Worm (Caenorhabditis elegans): ENCODE data around the gene C25E10.17.

C25E10.17 gene

DNA sequence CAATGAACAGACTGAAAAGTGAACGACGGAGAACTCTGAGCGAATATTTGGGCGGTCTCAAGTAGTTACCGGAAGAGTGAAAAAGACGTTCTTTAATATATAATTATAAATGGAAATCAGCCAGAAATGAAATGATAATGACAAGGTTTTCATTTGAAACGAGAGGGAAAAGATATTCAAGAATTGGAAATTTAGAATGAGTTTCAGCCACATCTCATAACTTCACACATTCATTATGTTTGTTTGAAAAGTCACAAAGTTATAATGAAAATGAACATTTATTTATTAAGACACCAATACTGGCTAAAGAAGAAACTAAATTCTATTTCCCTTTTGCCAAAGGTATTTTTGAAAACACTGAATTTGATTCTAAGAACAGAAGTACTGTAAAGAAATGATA, 3.7 kb upstream of the C25E10.17 start, which contains the start of gene C25E10.7:
Gene C25E10.7, minus strand, starts transcription at position 101 of the 400 bp plus-strand sequence.
- TF ChIP-seq daf-12 (tag; optimal IDR thresholded peaks at IDR 0.05) = no peak
- no peak for TF ChIP-seq nhr-102 (tag; optimal IDR thresholded peaks at IDR 0.05)

DNA sequence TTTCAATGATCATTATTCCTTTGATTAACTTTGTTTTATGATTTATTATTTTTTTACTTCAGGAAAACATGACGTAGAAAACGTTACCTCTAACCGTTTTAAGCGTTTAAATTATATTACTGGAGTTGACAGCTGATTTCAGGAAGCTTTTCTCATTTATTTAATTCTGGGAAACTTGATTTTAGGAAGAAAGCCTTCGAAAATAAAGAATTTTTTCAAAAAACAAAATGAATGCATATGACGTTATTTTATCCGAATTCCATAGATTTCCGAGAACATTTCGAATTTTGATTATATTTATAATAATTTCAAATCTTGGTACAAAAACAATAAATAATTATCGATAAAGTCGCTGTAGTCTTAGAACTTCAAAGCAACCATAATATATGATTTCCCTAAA, 1.9 kb upstream of the C25E10.17 start:
- TF ChIP-seq tra-1 (GFP tag; IDR thresholded peaks at IDR 0.05) = no peak
- TF ChIP-seq cey-2 (tag; optimal IDR thresholded peaks at IDR 0.05; ENCODE audit: borderline replicate concordance, insufficient read depth) = no peak
- TF ChIP-seq nhr-11 (tag; optimal IDR thresholded peaks at IDR 0.05) = no peak
- no peak for TF ChIP-seq aha-1 (tag)
- no peak for TF ChIP-seq madf-5 (GFP tag; IDR thresholded peaks at IDR 0.05)
- no peak for TF ChIP-seq set-16 (GFP tag; IDR thresholded peaks at IDR 0.05)
- no peak for TF ChIP-seq madf-9 (GFP tag; conservative IDR thresholded peaks at IDR 0.05)
- TF ChIP-seq mes-2 (tag; optimal IDR thresholded peaks at IDR 0.05; ENCODE audit: poor library complexity, severe bottlenecking) = no peak
- TF ChIP-seq mxl-3 (GFP tag; optimal IDR thresholded peaks at IDR 0.05) = no peak
- no peak for TF ChIP-seq ceh-82 (tag; optimal IDR thresholded peaks at IDR 0.05)
- no peak for TF ChIP-seq php-3 (GFP tag; IDR thresholded peaks at IDR 0.05)
- TF ChIP-seq ceh-20 (GFP tag; IDR thresholded peaks at IDR 0.05) = no peak
- TF ChIP-seq nhr-77 (tag; optimal IDR thresholded peaks at IDR 0.05) = no peak
- TF ChIP-seq ztf-7 (tag; optimal IDR thresholded peaks at IDR 0.05) = no peak
- no peak for TF ChIP-seq lir-3 (tag; optimal IDR thresholded peaks at IDR 0.05)
- no peak for TF ChIP-seq F37D6.2 (tag; optimal IDR thresholded peaks at IDR 0.05)

DNA sequence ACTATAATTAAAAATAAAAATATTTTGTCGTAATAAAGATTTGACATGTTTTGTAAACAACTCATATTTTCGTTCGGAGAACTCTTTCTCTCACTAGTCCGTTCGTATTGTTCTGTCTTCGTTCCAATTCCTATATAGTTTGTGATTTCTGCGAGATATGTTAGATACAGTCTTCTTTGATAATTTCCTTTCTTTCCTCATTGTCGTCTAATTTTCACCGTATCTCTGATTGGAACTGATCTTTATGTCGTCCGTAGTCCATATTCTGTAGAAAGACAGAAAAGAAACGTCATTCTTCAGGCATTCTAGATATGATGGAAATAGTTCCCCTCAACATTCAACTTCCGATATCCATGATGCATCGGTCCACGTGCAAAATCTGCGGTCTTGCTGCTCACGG, 2.5 kb downstream of the C25E10.17 start, which contains the start of gene nhr-30:
Gene nhr-30, plus strand, starts transcription at position 301 of the 400 bp plus-strand sequence.
- TF ChIP-seq lsy-2 (tag; optimal IDR thresholded peaks at IDR 0.05) = no peak
- TF ChIP-seq unc-62 (GFP tag; optimal IDR thresholded peaks at IDR 0.05 in 1 of 2) = peak in 1 of 2 experiments; percentile 1
- TF ChIP-seq unc-62 (tag; optimal IDR thresholded peaks at IDR 0.05) = no peak
- TF ChIP-seq ceh-32 (tag; optimal IDR thresholded peaks at IDR 0.05; ENCODE audit: poor library complexity) = no peak
- no peak for TF ChIP-seq duxl-1 (tag; optimal IDR thresholded peaks at IDR 0.05; ENCODE audit: poor library complexity)
- no peak for TF ChIP-seq ama-1 (optimal IDR thresholded peaks at IDR 0.05)

DNA sequence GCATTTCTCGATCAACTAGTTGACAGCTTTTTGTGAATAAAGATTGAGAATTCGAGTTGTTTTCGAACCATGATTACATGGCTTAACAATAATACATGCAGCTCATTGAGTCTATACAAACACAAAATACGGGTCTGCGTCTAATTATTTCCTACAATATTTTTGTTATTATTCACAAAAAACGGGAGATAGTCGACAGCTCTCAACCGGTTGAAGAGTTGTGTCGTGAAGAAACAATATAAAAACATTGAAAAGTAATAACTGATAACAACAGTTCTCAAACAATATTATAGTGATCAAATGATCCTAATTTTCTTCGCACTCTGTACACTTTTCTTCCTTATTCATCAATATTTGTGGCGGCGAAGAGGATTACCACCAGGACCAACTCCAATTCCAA, 6.4 kb downstream of the C25E10.17 start, which contains the start of gene cyp-33B1:
Gene cyp-33B1, plus strand, starts transcription at position 301 of the 400 bp plus-strand sequence.
- TF ChIP-seq saeg-2 (GFP tag; IDR thresholded peaks at IDR 0.05) (no peak), fkh-10 (GFP tag; optimal IDR thresholded peaks at IDR 0.05) (no peak), aly-2 (tag; optimal IDR thresholded peaks at IDR 0.05) (no peak)

DNA sequence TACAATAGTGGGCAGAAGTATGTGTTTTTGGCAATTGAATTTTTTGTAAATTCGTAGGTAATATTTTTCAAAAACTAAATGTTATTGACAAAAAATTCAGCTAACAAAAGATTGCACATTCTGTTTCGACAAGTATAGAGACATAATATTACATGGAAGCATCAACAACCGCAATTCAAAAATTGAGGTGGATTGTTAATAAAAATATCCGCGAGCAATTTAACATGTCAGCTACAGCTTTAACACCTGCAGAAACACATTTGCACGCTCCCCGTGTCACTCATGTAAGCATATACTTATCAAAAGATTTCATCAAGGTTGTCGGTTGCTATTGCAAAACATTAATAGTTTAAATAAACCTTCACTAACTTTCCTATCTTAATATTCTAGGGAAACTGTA, 11.7 kb downstream of the C25E10.17 start, which contains the start of gene srsx-34:
Gene srsx-34, plus strand, starts transcription at position 301 of the 400 bp plus-strand sequence.
- TF ChIP-seq aha-1 (tag) (peak; percentile 31), tag-97 (GFP tag; IDR thresholded peaks at IDR 0.05) (no peak), F10B5.3 (tag; optimal IDR thresholded peaks at IDR 0.05) (no peak), unc-130 (GFP tag; optimal IDR thresholded peaks at IDR 0.05) (no peak), nhr-42 (GFP tag; IDR thresholded peaks at IDR 0.05) (no peak), nhr-25 (tag; optimal IDR thresholded peaks at IDR 0.05; ENCODE audit: borderline replicate concordance, insufficient read depth) (no peak), tra-1 (GFP tag; IDR thresholded peaks at IDR 0.05) (no peak)

DNA sequence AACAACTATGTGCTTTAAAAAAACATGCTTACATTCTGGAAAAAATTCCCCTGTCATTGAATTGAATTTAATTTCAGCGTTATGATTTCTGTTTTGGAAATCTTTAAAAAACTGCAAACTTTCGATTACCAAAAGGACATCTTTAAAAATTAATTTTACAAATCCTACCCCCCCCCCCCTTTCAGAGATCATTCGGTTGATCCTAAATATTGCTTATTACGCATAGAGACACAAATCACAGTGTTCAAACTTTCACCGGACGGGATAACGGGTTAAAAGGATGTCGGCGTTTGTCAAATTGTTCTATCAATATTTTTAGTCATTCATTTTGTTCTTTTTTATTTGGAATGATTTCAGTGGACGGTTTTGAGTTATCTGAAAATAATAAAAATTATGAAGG, 14.1 kb downstream of the C25E10.17 start, which contains the start of gene C25E10.4:
Gene C25E10.4, plus strand, starts transcription at position 301 of the 400 bp plus-strand sequence.
- TF ChIP-seq aha-1 (tag) (peak; percentile 37), unc-39 (tag; optimal IDR thresholded peaks at IDR 0.05) (no peak), lsy-2 (tag; optimal IDR thresholded peaks at IDR 0.05) (no peak)

All from whole organism, L4 larva.